Fruit fly (Drosophila melanogaster): ENCODE measurements around the gene PyK.

Gene PyK

dm6 chr3R:22368077-22368776 lies 891 bp downstream of the PyK start (continued):
- no peak for TF ChIP-seq CG17328 (GFP tag; IDR thresholded peaks at IDR 0.05)
- no peak for TF ChIP-seq CG34224 (GFP tag; IDR thresholded peaks at IDR 0.05; ENCODE audit: partially characterized antibody)
- TF ChIP-seq pfk (GFP tag; optimal IDR thresholded peaks at IDR 0.05) = no peak
- no peak for TF ChIP-seq Atf3 (GFP tag; optimal IDR thresholded peaks at IDR 0.05)
- no peak for TF ChIP-seq CG43689 (GFP tag; IDR thresholded peaks at IDR 0.05)
- no peak for TF ChIP-seq maf-S (GFP tag; optimal IDR thresholded peaks at IDR 0.05)
- TF ChIP-seq wor (GFP tag; IDR thresholded peaks at IDR 0.05) = no peak
- no peak for TF ChIP-seq phol (tag; optimal IDR thresholded peaks at IDR 0.05)
- no peak for TF ChIP-seq CG12236 (GFP tag; optimal IDR thresholded peaks at IDR 0.05)
- TF ChIP-seq CG13287 (GFP tag; IDR thresholded peaks at IDR 0.05; ENCODE audit: partially characterized antibody) = peak; percentile 69
- no peak for TF ChIP-seq Atf6 (GFP tag; IDR thresholded peaks at IDR 0.05)
- peak; percentile 10; the same call in 1 of the 2 replicates for TF ChIP-seq ara (GFP tag; IDR thresholded peaks at IDR 0.05)
- TF ChIP-seq CG13296 (GFP tag; optimal IDR thresholded peaks at IDR 0.05) = no peak
- TF ChIP-seq Dp (GFP tag; optimal IDR thresholded peaks at IDR 0.05) = no peak
- TF ChIP-seq CG11398 (GFP tag; optimal IDR thresholded peaks at IDR 0.05) = no peak
- no peak for TF ChIP-seq chm (GFP tag; IDR thresholded peaks at IDR 0.05)
- no peak for TF ChIP-seq dimm (GFP tag; IDR thresholded peaks at IDR 0.05)
- 0 out of 4 replicates have a peak, but pooled peaks have one; percentile 42 for TF ChIP-seq chinmo (GFP tag; IDR thresholded peaks at IDR 0.05; ENCODE audit: partially characterized antibody)
- no peak for TF ChIP-seq CG5180 (GFP tag; optimal IDR thresholded peaks at IDR 0.05)
- no peak for TF ChIP-seq CG12219 (GFP tag; optimal IDR thresholded peaks at IDR 0.05)
- no peak for TF ChIP-seq CG12769 (tag; optimal IDR thresholded peaks at IDR 0.05)
- TF ChIP-seq ab (GFP tag; optimal IDR thresholded peaks at IDR 0.05) = no peak
- no peak for TF ChIP-seq CG9932 (GFP tag; IDR thresholded peaks at IDR 0.05)
- no peak for TF ChIP-seq CG14667 (GFP tag; IDR thresholded peaks at IDR 0.05)
- TF ChIP-seq CG12104 (GFP tag; optimal IDR thresholded peaks at IDR 0.05) = no peak
- no peak for TF ChIP-seq Hmr (GFP tag; optimal IDR thresholded peaks at IDR 0.05)
- TF ChIP-seq lola (GFP tag; optimal IDR thresholded peaks at IDR 0.05) = peak in 1 of 3 experiments; percentile 27
- TF ChIP-seq CG8359 (GFP tag; optimal IDR thresholded peaks at IDR 0.05; ENCODE audit: borderline replicate concordance) = no peak
- TF ChIP-seq sima (GFP tag; optimal IDR thresholded peaks at IDR 0.05) = no peak
- TF ChIP-seq CG31224 (GFP tag; IDR thresholded peaks at IDR 0.05) = no peak
- no peak for TF ChIP-seq HLH54F (GFP tag; optimal IDR thresholded peaks at IDR 0.05)
- TF ChIP-seq CG11456 (GFP tag; IDR thresholded peaks at IDR 0.05) = no peak
- no peak for TF ChIP-seq CG30020 (tag; optimal IDR thresholded peaks at IDR 0.05)
- TF ChIP-seq slou (GFP tag; optimal IDR thresholded peaks at IDR 0.05) = no peak
- TF ChIP-seq CG5953 (GFP tag; IDR thresholded peaks at IDR 0.05) = no peak
- TF ChIP-seq mirr (GFP tag; optimal IDR thresholded peaks at IDR 0.05) = no peak
- no peak; the same call in 1 of the 2 replicates for TF ChIP-seq Drgx (GFP tag; IDR thresholded peaks at IDR 0.05)
- no peak for TF ChIP-seq caup (GFP tag; optimal IDR thresholded peaks at IDR 0.05; ENCODE audit: severe bottlenecking)
- TF ChIP-seq Gsc (GFP tag; IDR thresholded peaks at IDR 0.05) = no peak
- no peak for TF ChIP-seq CG16863 (GFP tag; optimal IDR thresholded peaks at IDR 0.05)
- TF ChIP-seq CG8765 (GFP tag; IDR thresholded peaks at IDR 0.05) = no peak
- TF ChIP-seq fru (optimal IDR thresholded peaks at IDR 0.05) = no peak
- TF ChIP-seq Sry-β (GFP tag; optimal IDR thresholded peaks at IDR 0.05) = no peak
- no peak for TF ChIP-seq vfl (GFP tag; optimal IDR thresholded peaks at IDR 0.05)
- TF ChIP-seq croc (GFP tag; conservative IDR thresholded peaks at IDR 0.05) = no peak
- TF ChIP-seq Bteb2 (GFP tag; optimal IDR thresholded peaks at IDR 0.05) = no peak
- no peak for TF ChIP-seq CG10543 (GFP tag; optimal IDR thresholded peaks at IDR 0.05)
- no peak for TF ChIP-seq CG31388 (GFP tag; optimal IDR thresholded peaks at IDR 0.05)
- 0 out of 3 replicates have a peak, but pooled peaks have one; percentile 29 for TF ChIP-seq ken (GFP tag; IDR thresholded peaks at IDR 0.05)
- no peak for TF ChIP-seq Bdp1 (GFP tag; optimal IDR thresholded peaks at IDR 0.05)
- TF ChIP-seq sob (GFP tag; IDR thresholded peaks at IDR 0.05) = 0 out of 2 replicates have a peak, but pooled peaks have one; percentile 27

Measured in whole organism, embryonic.